Worm (Caenorhabditis elegans): Measurements from ENCODE around the gene cpg-19.

cpg-19 gene

DNA sequence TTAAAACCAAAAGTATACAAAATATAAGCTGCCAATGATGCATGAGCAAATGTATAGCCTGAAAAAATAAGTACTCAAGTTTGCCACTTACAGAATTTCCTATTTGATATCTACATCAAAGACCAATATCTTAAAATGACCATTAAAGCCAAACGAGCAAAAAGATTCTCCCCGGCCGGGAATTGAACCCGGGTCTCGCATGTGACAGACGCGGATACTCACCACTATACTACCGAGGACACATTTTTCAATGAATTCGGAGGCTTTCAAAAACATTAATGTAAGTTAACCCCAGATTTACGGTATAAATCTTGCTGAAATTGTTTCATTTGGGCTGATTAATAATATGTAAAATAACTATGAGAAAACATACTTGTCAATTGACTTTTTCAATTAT lies 3.5 kb upstream of the cpg-19 start (continued):
- peak; percentile 39; the same call in 1 of the 2 replicates for TF ChIP-seq hmg-1.2 (GFP tag; IDR thresholded peaks at IDR 0.05)
- TF ChIP-seq die-1 (tag; optimal IDR thresholded peaks at IDR 0.05): peak; percentile 45
- TF ChIP-seq pha-4 (tag; optimal IDR thresholded peaks at IDR 0.05): no peak
- 0 out of 2 replicates have a peak, but pooled peaks have one; percentile 8 for TF ChIP-seq ceh-40 (GFP tag; IDR thresholded peaks at IDR 0.05)

DNA sequence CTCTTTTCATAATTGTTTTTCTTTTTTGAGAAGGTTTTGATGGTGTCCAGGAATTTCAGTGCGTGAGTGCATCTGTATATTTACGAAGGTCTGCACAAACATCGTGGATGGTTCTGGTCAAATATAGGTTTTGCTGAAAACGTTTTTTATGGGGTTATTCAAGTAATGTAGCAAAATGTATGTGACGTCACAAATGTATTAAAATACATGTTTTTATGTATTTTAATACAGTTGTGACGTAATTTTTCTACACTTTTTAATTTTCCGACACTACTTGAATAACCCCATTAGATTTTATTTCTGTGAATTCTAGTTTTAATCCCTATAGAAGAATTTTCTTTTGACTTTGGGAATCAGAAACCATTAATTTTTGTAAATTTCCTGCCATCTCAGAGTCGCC lies 2.9 kb upstream of the cpg-19 start:
- no peak for TF ChIP-seq Y95B8A.8 (GFP tag; IDR thresholded peaks at IDR 0.05)
- no peak for TF ChIP-seq T07F8.4 (tag; optimal IDR thresholded peaks at IDR 0.05)
- TF ChIP-seq snpc-1.3 (tag; optimal IDR thresholded peaks at IDR 0.05; ENCODE audit: insufficient read depth): no peak
- no peak for TF ChIP-seq lsl-1 (GFP tag; optimal IDR thresholded peaks at IDR 0.05)
- TF ChIP-seq madf-10 (tag; optimal IDR thresholded peaks at IDR 0.05): no peak
- no peak for TF ChIP-seq akir-1 (GFP tag; optimal IDR thresholded peaks at IDR 0.05)
- no peak for TF ChIP-seq lin-54 (GFP tag; optimal IDR thresholded peaks at IDR 0.05)
- no peak for TF ChIP-seq aptf-3 (GFP tag; IDR thresholded peaks at IDR 0.05)
- TF ChIP-seq madf-8 (GFP tag; conservative IDR thresholded peaks at IDR 0.05): no peak
- no peak for TF ChIP-seq ztf-6 (GFP tag; IDR thresholded peaks at IDR 0.05)
- TF ChIP-seq nhr-80 (tag; optimal IDR thresholded peaks at IDR 0.05): no peak
- TF ChIP-seq let-607 (tag; optimal IDR thresholded peaks at IDR 0.05): no peak

DNA sequence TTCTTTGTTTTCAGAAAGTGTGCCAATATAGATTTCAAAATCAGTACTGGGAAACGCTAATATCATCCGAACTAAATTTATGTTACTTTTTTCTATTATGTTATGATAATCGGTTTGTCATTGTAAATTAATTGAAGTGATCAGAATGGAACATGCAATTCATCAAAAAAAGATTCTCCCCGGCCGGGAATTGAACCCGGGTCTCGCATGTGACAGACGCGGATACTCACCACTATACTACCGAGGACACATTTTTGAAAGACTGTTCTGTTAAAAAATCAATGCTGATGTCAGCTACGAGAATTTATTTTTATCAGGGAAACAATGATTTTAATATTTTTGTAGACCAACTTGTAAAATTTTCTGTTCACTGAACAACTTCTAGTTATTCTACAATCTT lies 2.4 kb upstream of the cpg-19 start:
- no peak for TF ChIP-seq madf-8 (GFP tag; conservative IDR thresholded peaks at IDR 0.05)
- peak; percentile 63 for TF ChIP-seq ztf-18 (tag; optimal IDR thresholded peaks at IDR 0.05)
- TF ChIP-seq ZK185.1 (tag; optimal IDR thresholded peaks at IDR 0.05; ENCODE audit: poor library complexity, severe bottlenecking): peak; percentile 42
- TF ChIP-seq sptf-2 (GFP tag; optimal IDR thresholded peaks at IDR 0.05): no peak
- no peak for TF ChIP-seq unc-62 (GFP tag; optimal IDR thresholded peaks at IDR 0.05)
- TF ChIP-seq madf-10 (tag; optimal IDR thresholded peaks at IDR 0.05): peak; percentile 53
- peak; percentile 7 for TF ChIP-seq lin-54 (GFP tag; optimal IDR thresholded peaks at IDR 0.05)
- TF ChIP-seq aptf-3 (GFP tag; IDR thresholded peaks at IDR 0.05): 0 out of 2 replicates have a peak, but pooled peaks have one; percentile 79
- TF ChIP-seq F57A8.1 (GFP tag; optimal IDR thresholded peaks at IDR 0.05): no peak
- peak; percentile 33 for TF ChIP-seq mes-4 (tag; optimal IDR thresholded peaks at IDR 0.05)
- peak; percentile 70 for TF ChIP-seq nhr-90 (tag; optimal IDR thresholded peaks at IDR 0.05)
- peak; percentile 43 for TF ChIP-seq attf-5 (GFP tag; optimal IDR thresholded peaks at IDR 0.05)
- peak; percentile 61 for TF ChIP-seq snpc-4 (GFP tag; optimal IDR thresholded peaks at IDR 0.05)
- TF ChIP-seq snpc-4 (tag; optimal IDR thresholded peaks at IDR 0.05): peak in 3 of 4 experiments; percentile 34 to 76 (median 49)
- peak; percentile 89 for TF ChIP-seq tbp1 (GFP tag; optimal IDR thresholded peaks at IDR 0.05)
- TF ChIP-seq dox-1 (GFP tag; IDR thresholded peaks at IDR 0.05): peak; percentile 44; the same call in 1 of the 2 replicates
- TF ChIP-seq nhr-80 (tag; optimal IDR thresholded peaks at IDR 0.05): peak; percentile 28
- TF ChIP-seq nhr-120 (GFP tag; IDR thresholded peaks at IDR 0.05): no peak
- TF ChIP-seq F57C9.4 (tag; optimal IDR thresholded peaks at IDR 0.05): no peak
- no peak for TF ChIP-seq let-526 (GFP tag; IDR thresholded peaks at IDR 0.05)
- TF ChIP-seq tlf-1 (GFP tag; optimal IDR thresholded peaks at IDR 0.05): peak; percentile 30
- TF ChIP-seq D2030.7 (GFP tag; IDR thresholded peaks at IDR 0.05): peak; percentile 86
- TF ChIP-seq hrde-1 (tag; optimal IDR thresholded peaks at IDR 0.05; ENCODE audit: borderline replicate concordance): peak; percentile 62
- TF ChIP-seq F23B12.7 (tag; optimal IDR thresholded peaks at IDR 0.05; ENCODE audit: insufficient read depth): peak; percentile 87
- no peak for TF ChIP-seq lin-40 (tag; optimal IDR thresholded peaks at IDR 0.05)
- 0 out of 2 replicates have a peak, but pooled peaks have one; percentile 74 for TF ChIP-seq cebp-2 (GFP tag; IDR thresholded peaks at IDR 0.05)
- TF ChIP-seq K12H6.12 (tag; optimal IDR thresholded peaks at IDR 0.05): no peak
- no peak for TF ChIP-seq F22D6.2 (tag; optimal IDR thresholded peaks at IDR 0.05)
- peak in 1 of 2 experiments; percentile 38 for TF ChIP-seq let-607 (tag; optimal IDR thresholded peaks at IDR 0.05)
- peak; percentile 16 for TF ChIP-seq ceh-27 (GFP tag; optimal IDR thresholded peaks at IDR 0.05)
- no peak for TF ChIP-seq ama-1 (optimal IDR thresholded peaks at IDR 0.05)
- peak in 1 of 2 experiments; percentile 56 for TF ChIP-seq ama-1 (GFP tag; optimal IDR thresholded peaks at IDR 0.05)
- TF ChIP-seq dpl-1 (GFP tag; optimal IDR thresholded peaks at IDR 0.05): no peak
- no peak for TF ChIP-seq efl-1 (GFP tag; optimal IDR thresholded peaks at IDR 0.05)
- TF ChIP-seq mel-28 (tag; optimal IDR thresholded peaks at IDR 0.05; ENCODE audit: borderline replicate concordance): no peak
